Worm (Caenorhabditis elegans) whole organism, mixed stage, embryonic: ENCODE data around the gene C14E2.7.

Experiments
- bed-3 ChIP-seq: fragments of 200-800 bp; sonication (Bioruptor generic); optimal IDR thresholded peaks from 3 replicates; lab custom pipeline; 2018; ENCODE audit warnings: mild to moderate bottlenecking, missing genetic modification characterization, moderate library complexity, missing compliant biosample characterization
- snpc-4 ChIP-seq: fragments of 150-350 bp; optimal IDR thresholded peaks from 2 replicates; lab custom pipeline; 2014; ENCODE audit warnings: missing biosample characterization, missing genetic modification characterization
- unc-39 ChIP-seq: fragments of 150-350 bp; optimal IDR thresholded peaks from 2 replicates; lab custom pipeline; 2014; ENCODE audit warnings: missing biosample characterization, missing genetic modification characterization
- unc-62 ChIP-seq: fragments of 150-350 bp; optimal IDR thresholded peaks from 2 replicates; lab custom pipeline; 2014; ENCODE audit warnings: missing biosample characterization, missing genetic modification reagents, missing genetic modification characterization

ce11 chrX:1856160-1856559 is 40.0 kb downstream of the C14E2.7 start, which contains the start of gene ceh-39:
- TF ChIP-seq unc-62 (GFP tag; lab: Kevin White, UChicago), result peak; percentile 27
- TF ChIP-seq snpc-4 (tag; lab: Kevin White, UChicago), result no peak
- TF ChIP-seq bed-3, result no peak
- TF ChIP-seq unc-39, result no peak
